Worm (Caenorhabditis elegans) whole organism, early embryonic: Measurements from ENCODE around the gene frm-8.

Source experiments
- B0310.2 ChIP-seq: sonication (generic microtip); optimal IDR thresholded peaks from 2 replicates; lab custom pipeline; 2016; ENCODE audit warnings: mild to moderate bottlenecking, missing genetic modification characterization, missing compliant biosample characterization
- F13C5.2 ChIP-seq: sonication (generic microtip); optimal IDR thresholded peaks from 2 replicates; lab custom pipeline; 2017; ENCODE audit warnings: mild to moderate bottlenecking, missing genetic modification characterization, inconsistent platforms, missing compliant biosample characterization
- aly-1 ChIP-seq: sonication (generic microtip); optimal IDR thresholded peaks from 2 replicates; lab custom pipeline; 2016; ENCODE audit warnings: missing genetic modification characterization, missing compliant biosample characterization
- ama-1 ChIP-seq: fragments of 150-350 bp; optimal IDR thresholded peaks from 2 replicates; lab custom pipeline; 2014
- ceh-13 ChIP-seq: fragments of 200-800 bp; sonication (Bioruptor generic); optimal IDR thresholded peaks from 2 replicates; lab custom pipeline; 2018; ENCODE audit warnings: mild to moderate bottlenecking, missing genetic modification characterization, missing compliant biosample characterization
- ets-7 ChIP-seq: sonication (generic microtip); optimal IDR thresholded peaks from 2 replicates; lab custom pipeline; 2016; ENCODE audit warnings: missing genotype, missing genetic modification characterization, missing compliant biosample characterization
- flt-1 ChIP-seq: fragments of 200-800 bp; sonication (Bioruptor generic); IDR thresholded peaks from 2 replicates; pipeline ENCODE4 v1.3.6; 2022; ENCODE audit warnings: missing genetic modification characterization, missing compliant biosample characterization
- hmbx-1 ChIP-seq: sonication (generic microtip); optimal IDR thresholded peaks from 2 replicates; lab custom pipeline; 2016; ENCODE audit warnings: mild to moderate bottlenecking, missing genetic modification characterization, missing compliant biosample characterization
- hmg-4 ChIP-seq: fragments of 200-800 bp; sonication (Bioruptor generic); optimal IDR thresholded peaks from 2 replicates; lab custom pipeline; 2018; ENCODE audit warnings: mild to moderate bottlenecking, missing genetic modification characterization, missing compliant biosample characterization
- hnd-1 ChIP-seq: sonication (generic microtip); optimal IDR thresholded peaks from 2 replicates; lab custom pipeline; 2016; ENCODE audit warnings: missing genetic modification characterization, missing compliant biosample characterization
- pes-1 ChIP-seq: fragments of 200-800 bp; sonication (Bioruptor generic); IDR thresholded peaks from 2 replicates; pipeline ENCODE4 v1.3.6; 2022; ENCODE audit warnings: missing genetic modification reagents, missing genetic modification characterization, missing compliant biosample characterization
- scrt-1 ChIP-seq: fragments of 200-800 bp; sonication (Bioruptor generic); IDR thresholded peaks from 2 replicates; pipeline ENCODE4 v1.3.6; 2022; ENCODE audit warnings: missing genetic modification characterization, missing compliant biosample characterization
- sea-1 ChIP-seq: fragments of 200-800 bp; sonication (Bioruptor generic); conservative IDR thresholded peaks from 2 replicates; pipeline ENCODE4 v1.3.6; 2022; ENCODE audit warnings: missing genetic modification characterization, missing compliant biosample characterization
- tbx-11 ChIP-seq: fragments of 200-800 bp; sonication (Bioruptor generic); IDR thresholded peaks from 2 replicates; pipeline ENCODE4 v1.3.6; 2022; ENCODE audit warnings: missing genetic modification characterization, missing compliant biosample characterization
- tbx-37 ChIP-seq: fragments of 200-800 bp; sonication (Bioruptor generic); conservative IDR thresholded peaks from 2 replicates; pipeline ENCODE4 v1.3.6; 2022; ENCODE audit warnings: missing genetic modification reagents, missing genetic modification characterization, missing compliant biosample characterization
- tra-4 ChIP-seq: sonication (generic microtip); optimal IDR thresholded peaks from 2 replicates; lab custom pipeline; 2017; ENCODE audit warnings: missing genetic modification characterization, missing compliant biosample characterization

frm-8 gene

DNA sequence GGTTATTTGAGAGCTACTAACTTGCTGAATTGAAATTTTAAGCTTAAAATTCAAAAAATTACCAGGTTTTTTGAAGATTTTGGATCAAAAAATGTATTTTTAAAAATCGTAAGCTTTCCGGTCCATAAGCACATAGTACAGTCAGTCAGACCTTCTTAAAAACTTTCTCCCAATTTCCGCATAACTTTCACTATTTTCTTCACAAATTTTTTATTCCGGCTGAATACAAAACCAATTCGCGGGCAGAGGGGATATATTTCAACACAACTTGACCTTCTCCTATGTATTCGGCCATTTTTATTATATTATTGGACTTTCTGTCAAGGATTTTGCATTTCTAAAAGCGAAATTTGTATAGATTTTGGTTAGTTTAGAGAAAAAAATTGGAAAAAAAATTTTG, 58.5 kb downstream of the frm-8 start:
- TF ChIP-seq aly-1 (tag; lab: Kevin White, UChicago) (no peak), ets-7 (tag; lab: Kevin White, UChicago) (no peak), F13C5.2 (no peak), flt-1 (no peak), scrt-1 (GFP tag; lab: Robert Waterston, UW) (no peak), hnd-1 (tag; lab: Kevin White, UChicago) (no peak), tbx-37 (GFP tag; lab: Robert Waterston, UW) (no peak), tra-4 (no peak), B0310.2 (no peak), ceh-13 (GFP tag; lab: Kevin White, UChicago) (no peak), sea-1 (GFP tag; lab: Robert Waterston, UW) (no peak), ama-1 (no peak), hmg-4 (GFP tag; lab: Kevin White, UChicago) (no peak)

DNA sequence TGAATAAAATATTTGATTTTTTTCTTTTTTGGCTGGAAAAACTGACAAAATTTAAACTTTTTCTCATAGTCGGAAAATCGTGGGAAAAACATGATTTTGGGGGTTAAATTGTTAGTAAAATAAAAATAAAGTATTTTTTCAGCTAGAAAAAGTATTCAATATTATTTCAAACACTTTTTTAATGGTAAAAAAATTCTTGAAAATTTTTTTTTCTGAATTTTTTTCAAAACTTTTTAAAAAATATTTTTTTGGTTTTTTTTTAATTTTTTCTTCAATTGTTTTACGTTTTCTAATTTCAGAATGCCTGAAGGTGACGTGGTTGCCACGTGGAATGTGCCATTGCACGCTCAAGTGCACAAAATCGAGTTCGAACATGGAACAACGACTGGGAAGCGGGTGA, 64.0 kb downstream of the frm-8 start, which contains the start of gene C44B11.1:
Gene C44B11.1 (plus strand): TSS at position 301 of the 400 bp plus-strand sequence.
- TF ChIP-seq ceh-13 (GFP tag; lab: Kevin White, UChicago) (no peak), pes-1 (no peak), hmbx-1 (tag; lab: Kevin White, UChicago) (no peak), tbx-11 (no peak)

DNA sequence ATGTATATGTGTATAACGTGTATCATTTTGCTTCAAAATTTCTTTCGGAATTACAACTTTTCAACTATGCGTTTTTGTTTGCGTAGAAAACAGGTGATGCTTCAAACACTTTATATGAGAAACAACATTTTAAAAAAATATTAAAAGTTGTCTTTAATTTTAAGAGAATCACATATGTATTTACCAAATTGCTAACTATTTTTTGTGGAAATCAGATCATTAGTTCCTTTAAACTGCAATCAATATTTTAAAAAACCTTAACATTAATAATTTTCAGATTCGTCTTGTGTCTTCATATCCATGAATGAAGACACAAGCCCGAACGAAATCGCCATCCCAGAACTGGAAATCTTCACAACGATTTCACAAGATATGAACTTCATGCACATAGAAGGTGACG, 66.1 kb downstream of the frm-8 start, which contains the start of gene C44B11.6:
Gene C44B11.6 (plus strand): TSS at position 301 of the 400 bp plus-strand sequence.
- TF ChIP-seq F13C5.2 (no peak), flt-1 (no peak), sea-1 (GFP tag; lab: Robert Waterston, UW) (no peak)
